Fruit fly (Drosophila melanogaster) whole organism, embryonic: ENCODE measurements around the gene NimB3.

Source experiments
- BtbVII ChIP-seq: fragments of 200-800 bp; sonication (Bioruptor generic); optimal IDR thresholded peaks from 3 replicates; lab custom pipeline; 2017; ENCODE audit warnings: missing biosample characterization, mild to moderate bottlenecking, missing genetic modification characterization
- CG10959 ChIP-seq: fragments of 200-800 bp; sonication (Bioruptor generic); IDR thresholded peaks from 2 replicates; pipeline ENCODE4 v1.3.6; 2022; ENCODE audit warnings: missing biosample characterization, missing genetic modification characterization
- CG10979 ChIP-seq: fragments of 200-800 bp; sonication (Bioruptor generic); optimal IDR thresholded peaks from 2 replicates; lab custom pipeline; 2018; ENCODE audit warnings: missing biosample characterization, mild to moderate bottlenecking, missing genetic modification characterization, moderate library complexity
- CG1233 ChIP-seq: fragments of 200-800 bp; sonication (Bioruptor generic); optimal IDR thresholded peaks from 4 replicates; lab custom pipeline; 2018; ENCODE audit warnings: missing biosample characterization, mild to moderate bottlenecking, missing genetic modification characterization
- CG12769 ChIP-seq: fragments of 200-800 bp; sonication (Bioruptor generic); optimal IDR thresholded peaks from 2 replicates; lab custom pipeline; 2019; ENCODE audit warnings: missing biosample characterization, mild to moderate bottlenecking, missing genetic modification characterization, moderate library complexity
- CG12942 ChIP-seq: fragments of 200-800 bp; sonication (Bioruptor generic); optimal IDR thresholded peaks from 3 replicates; lab custom pipeline; 2016; ENCODE audit warnings: missing biosample characterization, missing genetic modification characterization
- CG13775 ChIP-seq: fragments of 200-800 bp; sonication (Bioruptor generic); optimal IDR thresholded peaks from 3 replicates; lab custom pipeline; 2017; ENCODE audit warnings: missing biosample characterization, mild to moderate bottlenecking, missing genetic modification characterization
- CG14014 ChIP-seq: fragments of 200-800 bp; sonication (Bioruptor generic); IDR thresholded peaks from 2 replicates; pipeline ENCODE4 v1.3.6; 2022; ENCODE audit warnings: missing biosample characterization, missing genetic modification characterization
- CG14965 ChIP-seq: fragments of 200-800 bp; sonication (Bioruptor generic); optimal IDR thresholded peaks from 2 replicates; lab custom pipeline; 2016; ENCODE audit warnings: missing biosample characterization, missing genetic modification characterization, borderline replicate concordance
- CG16813 ChIP-seq: fragments of 200-800 bp; sonication (Bioruptor generic); IDR thresholded peaks from 3 replicates; pipeline ENCODE4 v1.3.6; 2022; ENCODE audit warnings: missing biosample characterization, missing genetic modification characterization; ENCODE audit not compliant: partially characterized antibody
- CG17186 ChIP-seq: fragments of 200-800 bp; sonication (Bioruptor generic); optimal IDR thresholded peaks from 3 replicates; lab custom pipeline; 2017; ENCODE audit warnings: missing biosample characterization, missing genetic modification reagents, missing genetic modification characterization
- CG17359 ChIP-seq: fragments of 200-800 bp; sonication (Bioruptor generic); optimal IDR thresholded peaks from 3 replicates; lab custom pipeline; 2018; ENCODE audit warnings: missing biosample characterization, mild to moderate bottlenecking, missing genetic modification characterization, moderate library complexity
- CG18599 ChIP-seq: fragments of 200-800 bp; sonication (Bioruptor generic); optimal IDR thresholded peaks from 3 replicates; lab custom pipeline; 2017; ENCODE audit warnings: missing biosample characterization, missing genetic modification characterization, mild to moderate bottlenecking, moderate library complexity, missing genetic modification reagents
- CG2678 ChIP-seq: fragments of 200-800 bp; sonication (Bioruptor generic); optimal IDR thresholded peaks from 3 replicates; lab custom pipeline; 2019; ENCODE audit warnings: missing biosample characterization, mild to moderate bottlenecking, missing genetic modification characterization, moderate library complexity
- CG32532 ChIP-seq: fragments of 200-800 bp; sonication (Bioruptor generic); IDR thresholded peaks from 2 replicates; pipeline ENCODE4 v1.3.6; 2022; ENCODE audit warnings: missing biosample characterization, missing genetic modification characterization
- CG3407 ChIP-seq: fragments of 200-800 bp; sonication (Bioruptor generic); optimal IDR thresholded peaks from 2 replicates; lab custom pipeline; 2018; ENCODE audit warnings: missing biosample characterization, mild to moderate bottlenecking, missing genetic modification characterization
- CG4328 ChIP-seq: fragments of 200-800 bp; sonication (Bioruptor generic); optimal IDR thresholded peaks from 3 replicates; lab custom pipeline; 2017; ENCODE audit warnings: missing biosample characterization, missing genetic modification reagents, missing genetic modification characterization
- CG6813 ChIP-seq: fragments of 200-800 bp; sonication (Bioruptor generic); optimal IDR thresholded peaks from 2 replicates; lab custom pipeline; 2017; ENCODE audit warnings: missing biosample characterization, missing genetic modification characterization, mild to moderate bottlenecking, moderate library complexity, missing genetic modification reagents
- CG6854 ChIP-seq: fragments of 200-800 bp; sonication (Bioruptor generic); optimal IDR thresholded peaks from 3 replicates; lab custom pipeline; 2017; ENCODE audit warnings: missing biosample characterization, mild to moderate bottlenecking, missing genetic modification characterization
- CG7372 ChIP-seq: fragments of 200-800 bp; sonication (Bioruptor generic); IDR thresholded peaks from 2 replicates; pipeline ENCODE4 v1.3.6; 2022; ENCODE audit warnings: missing biosample characterization, missing genetic modification characterization
- CG7963 ChIP-seq: fragments of 200-800 bp; sonication (Bioruptor generic); IDR thresholded peaks from 3 replicates; pipeline ENCODE4 v1.3.6; 2022; ENCODE audit warnings: missing biosample characterization, missing genetic modification characterization; ENCODE audit not compliant: partially characterized antibody
- CkIIα-i1 ChIP-seq: fragments of 200-800 bp; sonication (Bioruptor generic); IDR thresholded peaks from 2 replicates; pipeline ENCODE4 v1.3.6; 2022; ENCODE audit warnings: missing biosample characterization, missing genetic modification characterization
- D ChIP-seq, 2 experiments: fragments of 200-800 bp in 1 of 2; fragments of >200 bp in 1 of 2; sonication (Bioruptor generic) in 1 of 2; optimal IDR thresholded peaks; 2 replicates in 1 of 2; 3 replicates in 1 of 2; lab custom pipeline; 2017; ENCODE audit warnings: mild to moderate bottlenecking in 1 of 2, missing biosample characterization in 1 of 2, missing genetic modification characterization in 1 of 2, missing genetic modification reagents in 1 of 2
- D19B ChIP-seq: fragments of 200-800 bp; sonication (Bioruptor generic); optimal IDR thresholded peaks from 2 replicates; lab custom pipeline; 2017; ENCODE audit warnings: missing biosample characterization, mild to moderate bottlenecking, missing genetic modification characterization
- Dbx ChIP-seq: fragments of 200-800 bp; sonication (Bioruptor generic); IDR thresholded peaks from 3 replicates; pipeline ENCODE4 v1.3.6; 2022; ENCODE audit warnings: missing biosample characterization, missing genetic modification characterization
- ERR ChIP-seq: fragments of 200-800 bp; sonication (Bioruptor generic); optimal IDR thresholded peaks from 2 replicates; lab custom pipeline; 2016; ENCODE audit warnings: missing biosample characterization, missing genetic modification characterization
- Eip74EF ChIP-seq, 2 experiments: fragments of 200-800 bp in 1 of 2; fragments of >200 bp in 1 of 2; sonication (Bioruptor generic) in 1 of 2; optimal IDR thresholded peaks; 2 replicates each; lab custom pipeline; 2017 to 2019; ENCODE audit warnings: missing biosample characterization in 2 of 2, missing genetic modification characterization in 2 of 2, mild to moderate bottlenecking in 1 of 2, moderate library complexity in 1 of 2
- Fer3 ChIP-seq: fragments of 200-800 bp; sonication (Bioruptor generic); optimal IDR thresholded peaks from 2 replicates; lab custom pipeline; 2018; ENCODE audit warnings: missing biosample characterization, mild to moderate bottlenecking, missing genetic modification characterization, moderate library complexity
- Hmx ChIP-seq: fragments of 200-800 bp; sonication (Bioruptor generic); optimal IDR thresholded peaks from 2 replicates; lab custom pipeline; 2016; ENCODE audit warnings: missing biosample characterization, missing genetic modification characterization
- Kr ChIP-seq: fragments of 200-800 bp; sonication (Bioruptor generic); optimal IDR thresholded peaks from 2 replicates; lab custom pipeline; 2017; ENCODE audit warnings: missing biosample characterization, mild to moderate bottlenecking, missing genetic modification characterization
- Med ChIP-seq: fragments of 200-800 bp; sonication (Bioruptor generic); peaks from one replicate; lab custom pipeline; 2016; ENCODE audit warnings: missing biosample characterization, missing genetic modification characterization, mild to moderate bottlenecking, inconsistent platforms, moderate library complexity
- Side ChIP-seq: fragments of 200-800 bp; sonication (Bioruptor generic); optimal IDR thresholded peaks from 2 replicates; lab custom pipeline; 2016; ENCODE audit warnings: missing biosample characterization, missing genetic modification characterization
- br ChIP-seq: fragments of >200 bp; optimal IDR thresholded peaks from 2 replicates; lab custom pipeline; 2017
- croc ChIP-seq: fragments of 200-800 bp; sonication (Bioruptor generic); conservative IDR thresholded peaks from 3 replicates; pipeline ENCODE4 v1.3.6; 2022; ENCODE audit warnings: missing biosample characterization, missing genetic modification characterization
- dimm ChIP-seq: fragments of 200-800 bp; sonication (Bioruptor generic); IDR thresholded peaks from 2 replicates; pipeline ENCODE4 v1.3.6; 2022; ENCODE audit warnings: missing biosample characterization, missing genetic modification characterization
- fd102C ChIP-seq: fragments of 200-800 bp; sonication (Bioruptor generic); optimal IDR thresholded peaks from 2 replicates; lab custom pipeline; 2018; ENCODE audit warnings: missing biosample characterization, mild to moderate bottlenecking, missing genetic modification characterization, moderate library complexity
- fd96Cb ChIP-seq: fragments of 200-800 bp; sonication (Bioruptor generic); optimal IDR thresholded peaks from 2 replicates; lab custom pipeline; 2018; ENCODE audit warnings: missing biosample characterization, mild to moderate bottlenecking, missing genetic modification characterization, moderate library complexity
- gsb-n ChIP-seq: fragments of 200-800 bp; sonication (Bioruptor generic); optimal IDR thresholded peaks from 3 replicates; lab custom pipeline; 2018; ENCODE audit warnings: missing biosample characterization, mild to moderate bottlenecking, missing genetic modification characterization
- hbn ChIP-seq: fragments of 200-800 bp; sonication (Bioruptor generic); IDR thresholded peaks from 2 replicates; pipeline ENCODE4 v1.3.6; 2022; ENCODE audit warnings: missing biosample characterization, missing genetic modification characterization; ENCODE audit not compliant: partially characterized antibody
- lilli ChIP-seq: fragments of 200-800 bp; sonication (Bioruptor generic); optimal IDR thresholded peaks from 3 replicates; lab custom pipeline; 2016; ENCODE audit warnings: missing biosample characterization, missing genetic modification characterization
- onecut ChIP-seq: fragments of 200-800 bp; sonication (Bioruptor generic); IDR thresholded peaks from 2 replicates; pipeline ENCODE4 v1.3.6; 2022; ENCODE audit warnings: missing biosample characterization, missing genetic modification characterization
- peb ChIP-seq: fragments of 200-800 bp; sonication (Bioruptor generic); IDR thresholded peaks from 2 replicates; pipeline ENCODE4 v1.3.6; 2022; ENCODE audit warnings: missing biosample characterization, missing genetic modification characterization
- prd ChIP-seq, 3 experiments: fragments of >200 bp in 2 of 3; fragments of 200-800 bp in 1 of 3; sonication (Bioruptor generic) in 1 of 3; optimal IDR thresholded peaks in 2 of 3; IDR thresholded peaks in 1 of 3; 2 replicates in 2 of 3; 3 replicates in 1 of 3; pipeline versions ENCODE4 v1.3.6 to Lab custom; 2017 to 2022; ENCODE audit warnings: missing biosample characterization in 1 of 3, missing genetic modification characterization in 1 of 3
- salm ChIP-seq: fragments of 200-800 bp; sonication (Bioruptor generic); optimal IDR thresholded peaks from 2 replicates; lab custom pipeline; 2018; ENCODE audit warnings: missing biosample characterization, mild to moderate bottlenecking, missing genetic modification characterization
- sd ChIP-seq: fragments of 200-800 bp; sonication (Bioruptor generic); optimal IDR thresholded peaks from 3 replicates; lab custom pipeline; 2018; ENCODE audit warnings: missing biosample characterization, mild to moderate bottlenecking, missing genetic modification characterization, moderate library complexity
- sima ChIP-seq: fragments of 200-800 bp; sonication (Bioruptor generic); optimal IDR thresholded peaks from 2 replicates; lab custom pipeline; 2016; ENCODE audit warnings: missing biosample characterization, missing genetic modification characterization
- so ChIP-seq: fragments of 200-800 bp; sonication (Bioruptor generic); IDR thresholded peaks from 3 replicates; pipeline ENCODE4 v1.3.6; 2022; ENCODE audit warnings: missing biosample characterization, missing genetic modification characterization
- tap ChIP-seq: fragments of 200-800 bp; optimal IDR thresholded peaks from 3 replicates; lab custom pipeline; 2019; ENCODE audit warnings: missing biosample characterization, mild to moderate bottlenecking, missing genetic modification characterization, moderate library complexity
- tio ChIP-seq: fragments of 200-800 bp; sonication (Bioruptor generic); optimal IDR thresholded peaks from 2 replicates; lab custom pipeline; 2017; ENCODE audit warnings: missing biosample characterization, missing genetic modification characterization, inconsistent platforms
- zfh2 ChIP-seq: fragments of 200-800 bp; sonication (Bioruptor generic); optimal IDR thresholded peaks from 2 replicates; lab custom pipeline; 2016; ENCODE audit warnings: missing biosample characterization, missing genetic modification characterization

The NimB3 gene

DNA sequence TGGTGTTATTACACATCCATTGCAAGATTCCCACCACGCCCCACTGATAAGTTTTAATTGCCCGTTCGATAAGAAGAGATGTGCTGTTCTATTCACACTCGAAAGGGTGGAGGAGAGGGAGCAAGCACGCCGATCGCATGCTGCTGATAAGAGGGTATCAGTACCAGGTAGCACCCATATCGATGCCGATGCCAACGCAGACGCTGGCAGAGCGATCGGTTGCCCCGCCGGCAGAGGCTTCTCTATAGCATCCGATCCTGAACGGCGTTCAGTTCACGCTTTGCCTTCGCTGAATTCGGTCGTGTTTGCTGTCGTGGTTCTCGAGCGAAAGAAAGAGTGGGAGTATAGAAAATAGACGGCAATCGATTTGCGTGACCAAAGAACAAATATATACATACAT lies 45.7 kb upstream of the NimB3 start (continued):
- peak; percentile 14 for TF ChIP-seq CG2678 (tag; lab: Kevin White, UChicago)
- no peak for TF ChIP-seq CG10979
- peak; percentile 27 for TF ChIP-seq lilli (GFP tag; lab: Kevin White, UChicago)
- TF ChIP-seq CG32532 (GFP tag; lab: Robert Waterston, UW), result 0 out of 2 replicates have a peak, but pooled peaks have one; percentile 20
- peak; percentile 14 for TF ChIP-seq Fer3 (tag; lab: Kevin White, UChicago)
- TF ChIP-seq CG10959, result no peak
- peak; percentile 37 for TF ChIP-seq sd
- no peak for TF ChIP-seq salm
- 0 out of 3 replicates have a peak, but pooled peaks have one; percentile 42 for TF ChIP-seq Dbx (GFP tag; lab: Robert Waterston, UW)
- TF ChIP-seq Med (GFP tag; lab: Kevin White, UChicago), result peak; percentile 62
- TF ChIP-seq CG7963, result no peak
- TF ChIP-seq gsb-n (tag; lab: Kevin White, UChicago), result no peak
- no peak for TF ChIP-seq Hmx (GFP tag; lab: Kevin White, UChicago)
- no peak for TF ChIP-seq tap
- TF ChIP-seq tio (GFP tag; lab: Kevin White, UChicago), result no peak
- TF ChIP-seq CG6813 (GFP tag; lab: Kevin White, UChicago), result no peak
- no peak for TF ChIP-seq CkIIα-i1
- TF ChIP-seq CG17186 (GFP tag; lab: Kevin White, UChicago), result no peak
- no peak for TF ChIP-seq fd96Cb (tag; lab: Kevin White, UChicago)
- no peak for TF ChIP-seq CG16813 (GFP tag; lab: Robert Waterston, UW)
- TF ChIP-seq CG6854 (GFP tag; lab: Kevin White, UChicago), result no peak
- TF ChIP-seq hbn (GFP tag; lab: Robert Waterston, UW), result no peak
- TF ChIP-seq Kr, result no peak
- TF ChIP-seq Side (GFP tag; lab: Kevin White, UChicago), result no peak
- no peak for TF ChIP-seq D (optimal IDR thresholded peaks at IDR 0.05; lab: Kevin White, UChicago)
- no peak for TF ChIP-seq D (GFP tag; optimal IDR thresholded peaks at IDR 0.05; lab: Kevin White, UChicago)
- TF ChIP-seq so (GFP tag; lab: Robert Waterston, UW), result peak; percentile 57; the same call in 1 of the 3 replicates
- no peak for TF ChIP-seq CG3407 (GFP tag; lab: Kevin White, UChicago)
- no peak for TF ChIP-seq dimm
- no peak for TF ChIP-seq sima (GFP tag; lab: Kevin White, UChicago)
- no peak for TF ChIP-seq CG14965 (GFP tag; lab: Kevin White, UChicago)
- TF ChIP-seq CG17359 (tag; lab: Kevin White, UChicago), result no peak
- no peak for TF ChIP-seq CG1233
- no peak for TF ChIP-seq CG13775
- no peak for TF ChIP-seq br (lab: Kevin White, UChicago)
- TF ChIP-seq croc (GFP tag; lab: Robert Waterston, UW), result no peak
- no peak for TF ChIP-seq fd102C (GFP tag; lab: Kevin White, UChicago)
- no peak for TF ChIP-seq peb (GFP tag; lab: Robert Waterston, UW)
- TF ChIP-seq CG14014 (GFP tag; lab: Robert Waterston, UW), result peak; percentile 23; the same call in 1 of the 2 replicates
- peak; percentile 19 for TF ChIP-seq ERR (GFP tag; lab: Kevin White, UChicago)
- no peak for TF ChIP-seq zfh2 (GFP tag; lab: Kevin White, UChicago)
- no peak for TF ChIP-seq CG7372 (GFP tag; lab: Robert Waterston, UW)
- no peak for TF ChIP-seq prd (optimal IDR thresholded peaks at IDR 0.05; lab: Kevin White, UChicago)
- TF ChIP-seq prd (GFP tag; IDR thresholded peaks at IDR 0.05; lab: Robert Waterston, UW), result no peak
- no peak for TF ChIP-seq BtbVII (GFP tag; lab: Kevin White, UChicago)
- peak; percentile 18 for TF ChIP-seq D19B (GFP tag; lab: Kevin White, UChicago)
- peak; percentile 78 for TF ChIP-seq CG12769 (tag; lab: Kevin White, UChicago)
- TF ChIP-seq onecut (GFP tag; lab: Robert Waterston, UW), result no peak
- no peak for TF ChIP-seq CG12942 (GFP tag; lab: Kevin White, UChicago)
- peak; percentile 49 for TF ChIP-seq CG18599 (GFP tag; lab: Kevin White, UChicago)
- no peak for TF ChIP-seq Eip74EF (GFP tag; optimal IDR thresholded peaks at IDR 0.05; lab: Kevin White, UChicago)
- no peak for TF ChIP-seq CG4328 (GFP tag; lab: Kevin White, UChicago)
